Worm (Caenorhabditis elegans) whole organism, L2 larva: ENCODE measurements around the gene che-2.
A peak's percentile ranks its signal among the peaks of the same experiment; 100 is the strongest.

Experiments used
- ZK546.5 ChIP-seq: sonication (generic microtip); optimal IDR thresholded peaks from 2 replicates; lab custom pipeline; 2017; ENCODE audit warnings: missing biosample characterization, missing genetic modification characterization
- ama-1 ChIP-seq: fragments of 150-350 bp; optimal IDR thresholded peaks from 2 replicates; lab custom pipeline; 2018; ENCODE audit warnings: inconsistent platforms
- ceh-16 ChIP-seq: fragments of 150-350 bp; optimal IDR thresholded peaks from 2 replicates; lab custom pipeline; 2014; ENCODE audit warnings: missing biosample characterization, missing genetic modification characterization
- dmd-4 ChIP-seq: sonication (generic microtip); optimal IDR thresholded peaks from 2 replicates; lab custom pipeline; 2017; ENCODE audit warnings: missing biosample characterization, missing genetic modification characterization
- fos-1 ChIP-seq: fragments of 150-350 bp; optimal IDR thresholded peaks from 2 replicates; lab custom pipeline; 2014; ENCODE audit warnings: missing biosample characterization, missing genetic modification characterization
- lin-39 ChIP-seq: fragments of 150-350 bp; optimal IDR thresholded peaks from 2 replicates; lab custom pipeline; 2014; ENCODE audit warnings: missing biosample characterization, missing genetic modification reagents, missing genetic modification characterization
- mdl-1 ChIP-seq, 2 experiments: fragments of 150-350 bp in 1 of 2; sonication (generic microtip) in 1 of 2; optimal IDR thresholded peaks; 2 replicates each; lab custom pipeline; 2017; ENCODE audit warnings: missing biosample characterization in 2 of 2, missing genetic modification characterization in 2 of 2
- nhr-11 ChIP-seq: fragments of 150-350 bp; optimal IDR thresholded peaks from 2 replicates; lab custom pipeline; 2014; ENCODE audit warnings: missing biosample characterization, missing genetic modification characterization
- nhr-12 ChIP-seq: fragments of 150-350 bp; optimal IDR thresholded peaks from 2 replicates; lab custom pipeline; 2014; ENCODE audit warnings: missing biosample characterization, missing genetic modification characterization
- nhr-6 ChIP-seq: fragments of 150-350 bp; optimal IDR thresholded peaks from 2 replicates; lab custom pipeline; 2014; ENCODE audit warnings: missing biosample characterization, missing genetic modification characterization
- nhr-77 ChIP-seq: fragments of 150-350 bp; optimal IDR thresholded peaks from 2 replicates; lab custom pipeline; 2014; ENCODE audit warnings: missing biosample characterization, missing genetic modification characterization
- unc-62 ChIP-seq: fragments of 150-350 bp; optimal IDR thresholded peaks from 2 replicates; lab custom pipeline; 2014; ENCODE audit warnings: missing biosample characterization, missing genetic modification reagents, missing genetic modification characterization
- zag-1 ChIP-seq: fragments of 150-350 bp; optimal IDR thresholded peaks from 2 replicates; lab custom pipeline; 2014; ENCODE audit warnings: missing biosample characterization, missing genetic modification characterization

- peak; percentile 52 for TF ChIP-seq fos-1 (tag; lab: Kevin White, UChicago)
- no peak for TF ChIP-seq ama-1 (lab: Kevin White, UChicago)
- TF ChIP-seq unc-62 (GFP tag; lab: Kevin White, UChicago) = no peak
- no peak for TF ChIP-seq ZK546.5
- no peak for TF ChIP-seq nhr-11
- no peak for TF ChIP-seq ceh-16 (tag; lab: Kevin White, UChicago)
- TF ChIP-seq mdl-1 (tag; optimal IDR thresholded peaks at IDR 0.05; lab: Kevin White, UChicago) = no peak
- no peak for TF ChIP-seq nhr-12 (tag; lab: Kevin White, UChicago)
- no peak for TF ChIP-seq nhr-6 (tag; lab: Kevin White, UChicago)
- TF ChIP-seq lin-39 (tag; lab: Kevin White, UChicago) = no peak
- TF ChIP-seq dmd-4 (tag; lab: Kevin White, UChicago) = no peak
- TF ChIP-seq zag-1 (tag; lab: Kevin White, UChicago) = no peak
- no peak for TF ChIP-seq nhr-77 (tag; lab: Kevin White, UChicago)
Measured at ce11 chrX:527663-528062, 46.4 kb downstream of the che-2 start.
